Fruit fly (Drosophila melanogaster) whole organism, adult: Measurements from ENCODE around the gene CG14625.

Source experiments
- CG11617 ChIP-seq: fragments of 200-800 bp; sonication (Bioruptor generic); optimal IDR thresholded peaks from 2 replicates; lab custom pipeline; 2017; ENCODE audit warnings: mild to moderate bottlenecking, missing biosample characterization, missing genetic modification reagents, missing genetic modification characterization
- CG12768 ChIP-seq: fragments of 200-800 bp; sonication (Bioruptor generic); optimal IDR thresholded peaks from 2 replicates; lab custom pipeline; 2017; ENCODE audit warnings: missing biosample characterization, missing genetic modification characterization, mild to moderate bottlenecking, moderate library complexity, missing genetic modification reagents
- CG14711 ChIP-seq: fragments of 200-800 bp; sonication (Bioruptor generic); optimal IDR thresholded peaks from 2 replicates; lab custom pipeline; 2018; ENCODE audit warnings: missing biosample characterization, mild to moderate bottlenecking, missing genetic modification characterization, moderate library complexity
- CG1620 ChIP-seq: fragments of 200-800 bp; sonication (Bioruptor generic); optimal IDR thresholded peaks from 2 replicates; lab custom pipeline; 2016; ENCODE audit warnings: missing biosample characterization, missing genetic modification characterization
- CG33017 ChIP-seq: fragments of 200-800 bp; sonication (Bioruptor generic); optimal IDR thresholded peaks from 2 replicates; lab custom pipeline; 2018; ENCODE audit warnings: missing biosample characterization, mild to moderate bottlenecking, missing genetic modification characterization, moderate library complexity
- CG5204 ChIP-seq: fragments of 200-800 bp; sonication (Bioruptor generic); optimal IDR thresholded peaks from 2 replicates; lab custom pipeline; 2016; ENCODE audit warnings: missing biosample characterization, missing genetic modification characterization
- CG7045 ChIP-seq: fragments of 200-800 bp; sonication (Bioruptor generic); optimal IDR thresholded peaks from 2 replicates; lab custom pipeline; 2017; ENCODE audit warnings: missing biosample characterization, mild to moderate bottlenecking, missing genetic modification characterization
- CG7101 ChIP-seq: fragments of 200-800 bp; sonication (Bioruptor generic); optimal IDR thresholded peaks from 2 replicates; lab custom pipeline; 2018; ENCODE audit warnings: missing biosample characterization, mild to moderate bottlenecking, missing genetic modification characterization, moderate library complexity
- Clk ChIP-seq: fragments of 200-800 bp; sonication (Bioruptor generic); optimal IDR thresholded peaks from 2 replicates; lab custom pipeline; 2017; ENCODE audit warnings: missing biosample characterization, missing genetic modification characterization
- Crg-1 ChIP-seq: fragments of 200-800 bp; sonication (Bioruptor generic); optimal IDR thresholded peaks from 2 replicates; lab custom pipeline; 2016; ENCODE audit warnings: missing biosample characterization, missing genetic modification characterization
- Hr96 ChIP-seq: fragments of 200-800 bp; sonication (Bioruptor generic); optimal IDR thresholded peaks from 2 replicates; lab custom pipeline; 2016; ENCODE audit warnings: missing biosample characterization, missing genetic modification characterization
- Mnt ChIP-seq: fragments of 200-800 bp; sonication (Bioruptor generic); optimal IDR thresholded peaks from 2 replicates; lab custom pipeline; 2016; ENCODE audit warnings: missing biosample characterization, mild to moderate bottlenecking, missing genetic modification characterization
- bab1 ChIP-seq: fragments of 200-800 bp; sonication (Bioruptor generic); optimal IDR thresholded peaks from 3 replicates; lab custom pipeline; 2019; ENCODE audit warnings: missing biosample characterization, mild to moderate bottlenecking, missing genetic modification characterization, moderate library complexity
- cic ChIP-seq: fragments of 200-800 bp; sonication (Bioruptor generic); optimal IDR thresholded peaks from 2 replicates; lab custom pipeline; 2017; ENCODE audit warnings: missing biosample characterization, mild to moderate bottlenecking, missing genetic modification characterization, moderate library complexity
- cnc ChIP-seq, 2 experiments: fragments of >200 bp; optimal IDR thresholded peaks; 2 replicates each; lab custom pipeline; 2017
- kay ChIP-seq: fragments of 200-800 bp; sonication (Bioruptor generic); peaks from one replicate; lab custom pipeline; 2016; ENCODE audit warnings: missing biosample characterization, missing genetic modification characterization, borderline replicate concordance
- ovo ChIP-seq: fragments of 200-800 bp; sonication (Bioruptor generic); optimal IDR thresholded peaks from 2 replicates; lab custom pipeline; 2016; ENCODE audit warnings: missing biosample characterization, missing genetic modification characterization
- pad ChIP-seq: fragments of 200-800 bp; sonication (Bioruptor generic); optimal IDR thresholded peaks from 3 replicates; lab custom pipeline; 2017; ENCODE audit warnings: missing biosample characterization, missing genetic modification characterization, mild to moderate bottlenecking, moderate library complexity, missing genetic modification reagents
- tj ChIP-seq: fragments of 200-800 bp; sonication (Bioruptor generic); optimal IDR thresholded peaks from 3 replicates; lab custom pipeline; 2017; ENCODE audit warnings: missing biosample characterization, mild to moderate bottlenecking, missing genetic modification characterization, moderate library complexity
- toe ChIP-seq: fragments of 200-800 bp; sonication (Bioruptor generic); optimal IDR thresholded peaks from 2 replicates; lab custom pipeline; 2016; ENCODE audit warnings: missing biosample characterization, missing genetic modification characterization

Gene CG14625

DNA sequence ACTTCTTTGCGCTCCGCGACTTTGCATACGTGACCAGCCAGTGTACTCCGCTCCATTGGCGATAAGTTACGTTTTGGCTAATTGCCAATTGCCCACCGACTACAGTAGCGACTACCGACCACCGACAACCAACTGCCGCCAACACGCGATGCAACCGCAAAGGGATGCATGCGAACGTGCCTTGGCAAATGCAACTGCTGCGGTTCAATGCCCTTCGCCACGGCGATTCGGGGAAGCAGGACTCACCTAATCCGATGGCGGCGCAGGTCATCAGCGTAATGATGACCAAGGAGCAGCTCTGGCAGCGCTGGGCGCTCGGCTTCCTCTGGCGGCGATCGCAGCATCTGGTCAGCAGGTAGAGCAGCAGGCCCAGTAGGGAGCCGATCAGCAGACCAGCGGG is 26.5 kb downstream of the CG14625 start:
- TF ChIP-seq tj (GFP tag; lab: Kevin White, UChicago) (no peak), CG12768 (GFP tag; lab: Kevin White, UChicago) (no peak), Hr96 (GFP tag; lab: Kevin White, UChicago) (no peak), CG14711 (no peak), CG7045 (no peak), cic (GFP tag; lab: Kevin White, UChicago) (no peak), bab1 (no peak), kay (GFP tag; lab: Kevin White, UChicago) (no peak), Mnt (GFP tag; lab: Kevin White, UChicago) (no peak)

DNA sequence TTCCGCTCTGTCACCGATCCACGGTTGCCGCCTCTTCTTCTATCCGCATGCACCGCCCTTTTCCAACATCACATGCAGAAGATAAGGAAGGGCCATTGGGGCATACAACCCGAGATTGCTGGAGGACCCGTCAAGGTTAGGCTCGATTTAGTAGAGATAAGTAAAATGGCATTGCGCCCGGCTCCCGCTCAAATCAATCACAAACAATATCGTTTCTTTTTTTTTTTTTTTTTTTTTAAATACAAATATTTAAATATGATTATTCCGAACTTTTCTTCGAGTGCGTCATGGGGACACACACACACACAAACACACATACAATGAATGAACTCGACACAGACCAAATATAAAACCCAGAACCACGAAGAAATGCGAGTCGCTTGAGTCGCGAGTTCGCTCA is 29.8 kb downstream of the CG14625 start:
- TF ChIP-seq bab1 (no peak), Mnt (GFP tag; lab: Kevin White, UChicago) (no peak), CG7045 (no peak), pad (GFP tag; lab: Kevin White, UChicago) (no peak), cic (GFP tag; lab: Kevin White, UChicago) (no peak), CG5204 (GFP tag; lab: Kevin White, UChicago) (no peak), tj (GFP tag; lab: Kevin White, UChicago) (no peak), CG12768 (GFP tag; lab: Kevin White, UChicago) (no peak), ovo (GFP tag; lab: Kevin White, UChicago) (no peak), Clk (GFP tag; lab: Kevin White, UChicago) (no peak), toe (GFP tag; lab: Kevin White, UChicago) (no peak), kay (GFP tag; lab: Kevin White, UChicago) (no peak), Crg-1 (GFP tag; lab: Kevin White, UChicago) (no peak), CG33017 (no peak)

- TF ChIP-seq CG33017 (no peak), CG12768 (GFP tag; lab: Kevin White, UChicago) (no peak), tj (GFP tag; lab: Kevin White, UChicago) (peak; percentile 41), CG14711 (no peak)
These were observed 30.2 kb downstream of the CG14625 start for dm6 chrX:1229567-1229966.

- TF ChIP-seq tj (GFP tag; lab: Kevin White, UChicago) (peak; percentile 89), toe (GFP tag; lab: Kevin White, UChicago) (no peak)
These were observed 32.4 kb downstream of the CG14625 start for dm6 chrX:1231707-1232106.

DNA sequence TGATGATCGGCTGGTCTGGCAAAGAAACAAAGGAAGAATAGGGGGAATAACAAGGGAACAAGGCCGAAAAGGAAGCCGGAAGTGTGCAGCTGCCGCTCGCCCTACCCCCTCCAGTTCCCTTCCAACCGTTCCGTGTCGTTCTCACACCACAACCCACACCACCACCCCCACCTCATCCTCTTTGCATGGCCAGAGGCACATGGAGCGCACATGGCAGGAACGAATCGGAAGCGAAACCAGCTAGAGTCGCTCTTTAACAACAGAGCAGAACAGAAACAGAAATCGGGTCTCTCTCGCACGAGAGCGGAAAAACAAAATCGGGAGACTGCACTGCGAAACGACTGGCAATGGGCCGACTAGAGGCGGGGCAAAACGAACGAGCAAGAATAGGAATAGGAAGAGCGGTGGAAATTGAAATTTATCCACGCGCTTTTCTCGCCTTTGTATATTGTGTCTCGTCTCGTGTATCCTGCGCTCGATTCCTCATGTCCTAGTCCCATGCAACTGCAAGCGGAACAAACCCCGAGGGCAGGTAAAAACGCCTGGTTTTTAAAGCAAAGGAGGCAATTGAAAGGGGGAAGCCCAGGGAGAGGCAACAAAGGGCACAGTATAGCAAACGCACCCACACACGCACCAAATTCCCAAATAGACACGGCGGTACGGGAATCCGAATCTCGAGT is 33.3 kb downstream of the CG14625 start:
- TF ChIP-seq Mnt (GFP tag; lab: Kevin White, UChicago) = peak; percentile 98
- TF ChIP-seq Crg-1 (GFP tag; lab: Kevin White, UChicago) = no peak
- TF ChIP-seq CG11617 (GFP tag; lab: Kevin White, UChicago) = no peak

DNA sequence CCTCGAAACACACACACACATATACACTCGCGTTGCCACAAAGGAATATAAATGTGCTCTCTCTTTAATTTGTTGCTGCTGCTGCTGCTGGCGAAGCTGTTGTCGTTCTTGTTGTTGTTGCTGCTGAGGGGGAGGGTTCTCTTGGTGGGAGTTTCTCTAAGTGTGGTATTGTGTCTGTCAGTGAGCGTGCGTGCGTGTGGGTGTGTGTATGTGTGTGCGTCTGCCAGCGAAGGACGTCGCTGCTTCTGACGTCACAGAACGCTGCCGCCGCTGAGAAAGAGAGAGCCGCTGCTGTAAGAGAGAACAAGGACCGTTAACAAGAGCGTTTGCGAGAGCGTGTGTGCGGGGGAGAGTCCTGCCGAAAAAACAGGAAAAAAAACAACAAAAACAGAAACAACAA is 34.6 kb downstream of the CG14625 start:
- no peak for TF ChIP-seq tj (GFP tag; lab: Kevin White, UChicago)
- TF ChIP-seq ovo (GFP tag; lab: Kevin White, UChicago) = no peak
- no peak for TF ChIP-seq Clk (GFP tag; lab: Kevin White, UChicago)
- TF ChIP-seq cnc (optimal IDR thresholded peaks at IDR 0.05; lab: Kevin White, UChicago) = no peak
- TF ChIP-seq cic (GFP tag; lab: Kevin White, UChicago) = no peak
- TF ChIP-seq CG1620 (GFP tag; lab: Kevin White, UChicago) = no peak
- TF ChIP-seq Crg-1 (GFP tag; lab: Kevin White, UChicago) = no peak
- TF ChIP-seq bab1 = no peak
- no peak for TF ChIP-seq toe (GFP tag; lab: Kevin White, UChicago)

dm6 chrX:1234817-1235617 is 35.7 kb downstream of the CG14625 start:
- TF ChIP-seq Hr96 (GFP tag; lab: Kevin White, UChicago) (peak; percentile 76), CG7045 (peak; percentile 57), CG33017 (peak; percentile 77), cic (GFP tag; lab: Kevin White, UChicago) (peak; percentile 51), Mnt (GFP tag; lab: Kevin White, UChicago) (peak; percentile 68), CG11617 (GFP tag; lab: Kevin White, UChicago) (peak; percentile 72), CG1620 (GFP tag; lab: Kevin White, UChicago) (peak; percentile 51), Clk (GFP tag; lab: Kevin White, UChicago) (peak; percentile 1), cnc (optimal IDR thresholded peaks at IDR 0.05; lab: Kevin White, UChicago) (no peak), CG12768 (GFP tag; lab: Kevin White, UChicago) (peak; percentile 69), CG5204 (GFP tag; lab: Kevin White, UChicago) (peak; percentile 62), kay (GFP tag; lab: Kevin White, UChicago) (peak; percentile 84), bab1 (peak; percentile 96), CG7101 (peak; percentile 87), toe (GFP tag; lab: Kevin White, UChicago) (peak; percentile 55), tj (GFP tag; lab: Kevin White, UChicago) (no peak), pad (GFP tag; lab: Kevin White, UChicago) (peak; percentile 79), CG14711 (peak; percentile 83), Crg-1 (GFP tag; lab: Kevin White, UChicago) (peak; percentile 32), ovo (GFP tag; lab: Kevin White, UChicago) (peak; percentile 50)
